Fruit fly (Drosophila melanogaster): ENCODE results near the gene Actn.
A peak's percentile ranks its signal among the peaks of the same experiment; 100 is the strongest.

The Actn gene

DNA sequence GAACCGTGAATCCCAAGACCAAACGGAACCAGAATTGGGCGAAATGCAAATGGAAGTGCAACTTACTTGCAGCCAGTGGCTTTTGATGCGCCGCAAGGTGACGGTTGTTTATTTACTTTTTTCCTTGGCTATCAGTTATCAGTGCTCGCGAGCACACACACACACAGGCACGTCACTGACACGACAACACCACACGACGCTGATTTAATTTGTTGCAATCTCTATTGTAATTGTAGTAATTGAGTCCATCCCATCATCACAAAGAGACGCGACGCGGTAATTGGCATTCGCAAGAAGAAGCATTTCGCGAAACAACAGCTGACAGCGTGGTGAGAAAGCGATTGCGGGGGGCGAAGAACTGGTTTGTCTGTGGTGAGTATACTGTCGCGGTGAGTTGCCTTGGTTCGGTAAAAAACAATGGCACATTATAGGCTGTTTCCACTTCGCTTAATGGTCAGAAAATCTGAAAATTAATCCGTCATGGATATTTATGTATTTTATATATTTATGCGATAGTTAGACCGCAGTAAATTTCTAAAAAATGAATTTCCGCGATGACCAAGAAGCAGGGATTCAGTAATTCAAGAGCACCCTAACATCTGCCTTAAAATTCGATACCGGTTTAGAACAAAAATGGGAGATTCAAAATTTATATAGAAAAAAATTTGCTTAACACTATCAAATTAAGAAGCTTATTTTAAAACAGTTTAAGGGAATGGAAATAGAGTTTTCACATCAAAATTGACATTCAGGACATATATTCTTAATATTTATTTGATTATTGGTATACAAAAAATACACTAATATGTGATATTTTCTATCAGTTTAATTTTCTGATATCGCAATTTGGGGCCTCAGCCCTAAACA is at the start of gene Actn, which contains the start of gene usp (continued):
- peak; percentile 43; the same call in 1 of the 3 replicates for TF ChIP-seq CG6163 (GFP tag; IDR thresholded peaks at IDR 0.05)
- TF ChIP-seq CG8632 (GFP tag; optimal IDR thresholded peaks at IDR 0.05) = no peak
- peak; percentile 54 for TF ChIP-seq CG15336 (GFP tag; IDR thresholded peaks at IDR 0.05)
- peak; percentile 12 for TF ChIP-seq acj6 (GFP tag; optimal IDR thresholded peaks at IDR 0.05)
- TF ChIP-seq CG6854 (GFP tag; optimal IDR thresholded peaks at IDR 0.05) = peak; percentile 63
- no peak for TF ChIP-seq fd59A (GFP tag; optimal IDR thresholded peaks at IDR 0.05)
- no peak for TF ChIP-seq CG10669 (GFP tag; optimal IDR thresholded peaks at IDR 0.05)
- TF ChIP-seq CG32006 (GFP tag; optimal IDR thresholded peaks at IDR 0.05) = peak; percentile 24
- TF ChIP-seq Eip93F (GFP tag; optimal IDR thresholded peaks at IDR 0.05) = no peak
- no peak for TF ChIP-seq CG6276 (GFP tag; optimal IDR thresholded peaks at IDR 0.05)

DNA sequence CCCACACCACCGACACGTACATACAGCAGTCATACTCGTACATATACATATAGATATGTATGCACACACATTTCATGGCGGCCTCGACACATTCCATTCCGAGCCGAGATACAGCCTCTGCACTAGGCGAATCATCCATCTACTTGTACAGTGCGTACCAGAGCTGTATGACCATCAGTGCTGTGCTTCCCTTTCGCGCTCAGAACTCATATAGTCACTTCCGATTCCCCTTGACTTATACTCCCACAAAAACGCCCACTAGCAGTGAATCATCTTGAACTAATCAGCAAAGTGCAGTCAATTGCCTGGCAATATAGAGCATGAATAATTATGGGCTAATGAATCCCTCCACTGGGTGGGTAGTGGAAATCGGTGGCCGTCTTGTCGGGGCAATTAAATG is 47.7 kb upstream of the Actn start:
- TF ChIP-seq CG10669 (GFP tag; optimal IDR thresholded peaks at IDR 0.05) = peak; percentile 20
- peak; percentile 16 for TF ChIP-seq CG3032 (tag; optimal IDR thresholded peaks at IDR 0.05)
- peak; percentile 79 for TF ChIP-seq Eip78C (GFP tag)
- no peak for TF ChIP-seq CG16779 (tag; optimal IDR thresholded peaks at IDR 0.05)
- no peak for TF ChIP-seq Gug (GFP tag; IDR thresholded peaks at IDR 0.05)
- peak; percentile 10 for TF ChIP-seq Ets96B (tag; optimal IDR thresholded peaks at IDR 0.05)
- peak; percentile 20 for TF ChIP-seq CG32006 (GFP tag; optimal IDR thresholded peaks at IDR 0.05)

DNA sequence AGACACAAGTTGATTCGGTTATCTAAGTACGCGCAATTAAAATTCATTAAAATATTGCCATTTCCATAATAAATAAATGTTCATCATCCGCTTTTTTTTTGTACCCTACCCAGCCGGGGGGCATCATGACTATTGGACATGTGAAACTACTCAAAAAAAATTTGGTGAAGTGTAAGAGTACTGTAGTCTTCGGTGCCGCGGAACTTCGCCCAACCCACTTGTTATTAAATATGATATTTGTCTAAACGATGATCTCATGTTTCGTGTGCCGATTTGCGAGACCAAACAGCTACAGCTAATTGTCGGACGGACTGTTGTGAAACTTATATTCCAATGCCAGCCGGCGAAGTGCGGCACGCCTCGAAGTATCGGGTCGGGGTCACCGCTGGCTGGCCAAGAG is 46.7 kb upstream of the Actn start:
- peak; percentile 37 for TF ChIP-seq Eip78C (GFP tag)
- no peak for TF ChIP-seq Sox14 (GFP tag; optimal IDR thresholded peaks at IDR 0.05)
- no peak for TF ChIP-seq fd85E (GFP tag; optimal IDR thresholded peaks at IDR 0.05)
- peak; percentile 4 for TF ChIP-seq fkh (GFP tag; optimal IDR thresholded peaks at IDR 0.05)
- TF ChIP-seq CG11294 (GFP tag; IDR thresholded peaks at IDR 0.05) = no peak
- no peak for TF ChIP-seq CG4318 (GFP tag; optimal IDR thresholded peaks at IDR 0.05)
- TF ChIP-seq Sox102F (GFP tag; optimal IDR thresholded peaks at IDR 0.05) = no peak
- TF ChIP-seq CG6276 (GFP tag; optimal IDR thresholded peaks at IDR 0.05) = no peak
- TF ChIP-seq Hr4 (GFP tag; optimal IDR thresholded peaks at IDR 0.05) = peak; percentile 22
- TF ChIP-seq CG6854 (GFP tag; optimal IDR thresholded peaks at IDR 0.05) = no peak
- TF ChIP-seq eg (GFP tag; IDR thresholded peaks at IDR 0.05) = 0 out of 3 replicates have a peak, but pooled peaks have one; percentile 31
- TF ChIP-seq esn (GFP tag; optimal IDR thresholded peaks at IDR 0.05) = no peak
- no peak for TF ChIP-seq CG6808 (GFP tag; optimal IDR thresholded peaks at IDR 0.05)
- no peak for TF ChIP-seq CG1621 (tag; optimal IDR thresholded peaks at IDR 0.05)
- peak; percentile 10 for TF ChIP-seq pdm3 (GFP tag; optimal IDR thresholded peaks at IDR 0.05)
- no peak for TF ChIP-seq CG11902 (GFP tag; optimal IDR thresholded peaks at IDR 0.05)
- no peak for TF ChIP-seq dac (GFP tag; optimal IDR thresholded peaks at IDR 0.05)
- TF ChIP-seq lz (GFP tag; optimal IDR thresholded peaks at IDR 0.05) = no peak
- TF ChIP-seq achi (GFP tag; optimal IDR thresholded peaks at IDR 0.05) = no peak
- no peak for TF ChIP-seq Ets21C (GFP tag; optimal IDR thresholded peaks at IDR 0.05)
- TF ChIP-seq svp (GFP tag) = peak; percentile 77
- TF ChIP-seq CG3919 (GFP tag; optimal IDR thresholded peaks at IDR 0.05) = no peak
- no peak for TF ChIP-seq CG8632 (GFP tag; optimal IDR thresholded peaks at IDR 0.05)
- TF ChIP-seq vri (GFP tag; optimal IDR thresholded peaks at IDR 0.05) = no peak
- no peak for TF ChIP-seq dsx (GFP tag; optimal IDR thresholded peaks at IDR 0.05; ENCODE audit: poor library complexity, severe bottlenecking)
- TF ChIP-seq Hr38 (GFP tag; optimal IDR thresholded peaks at IDR 0.05) = no peak
- TF ChIP-seq OdsH (GFP tag; optimal IDR thresholded peaks at IDR 0.05) = no peak
- no peak for TF ChIP-seq CG8119 (GFP tag; IDR thresholded peaks at IDR 0.05)
- TF ChIP-seq Eip75B (GFP tag; optimal IDR thresholded peaks at IDR 0.05) = peak; percentile 0
- no peak for TF ChIP-seq CG6792 (GFP tag; optimal IDR thresholded peaks at IDR 0.05)
- TF ChIP-seq CG7368 (GFP tag; optimal IDR thresholded peaks at IDR 0.05) = no peak
- TF ChIP-seq Smox (GFP tag; optimal IDR thresholded peaks at IDR 0.05) = no peak
- no peak for TF ChIP-seq CG15336 (GFP tag; IDR thresholded peaks at IDR 0.05)
- no peak for TF ChIP-seq topi (GFP tag; optimal IDR thresholded peaks at IDR 0.05)
- TF ChIP-seq CG3032 (tag; optimal IDR thresholded peaks at IDR 0.05) = no peak
- no peak for TF ChIP-seq CG16779 (tag; optimal IDR thresholded peaks at IDR 0.05)
